Fruit fly (Drosophila melanogaster) whole organism, embryonic: ENCODE results near the gene Reg-2.

Source experiments
- Blimp-1 ChIP-seq: fragments of 200-800 bp; sonication (Bioruptor generic); optimal IDR thresholded peaks from 3 replicates; lab custom pipeline; 2018; ENCODE audit warnings: missing biosample characterization, missing genetic modification characterization, mild to moderate bottlenecking, moderate library complexity, missing genetic modification reagents
- C15 ChIP-seq: fragments of 200-800 bp; sonication (Bioruptor generic); IDR thresholded peaks from 3 replicates; pipeline ENCODE4 v1.3.6; 2022; ENCODE audit warnings: missing biosample characterization, missing genetic modification characterization
- CG1024 ChIP-seq: fragments of 200-800 bp; sonication (Bioruptor generic); IDR thresholded peaks from 2 replicates; pipeline ENCODE4 v1.3.6; 2022; ENCODE audit warnings: missing biosample characterization, missing genetic modification characterization
- CG10267 ChIP-seq: fragments of 200-800 bp; sonication (Bioruptor generic); optimal IDR thresholded peaks from 2 replicates; lab custom pipeline; 2018; ENCODE audit warnings: missing biosample characterization, mild to moderate bottlenecking, missing genetic modification characterization, moderate library complexity
- CG11085 ChIP-seq: fragments of 200-800 bp; sonication (Bioruptor generic); IDR thresholded peaks from 2 replicates; pipeline ENCODE4 v1.3.6; 2022; ENCODE audit warnings: missing biosample characterization, missing genetic modification characterization
- CG11695 ChIP-seq: fragments of 200-800 bp; sonication (Bioruptor generic); IDR thresholded peaks from 3 replicates; pipeline ENCODE4 v1.3.6; 2022; ENCODE audit warnings: missing biosample characterization, missing genetic modification characterization
- CG13287 ChIP-seq: fragments of 200-800 bp; sonication (Bioruptor generic); IDR thresholded peaks from 2 replicates; pipeline ENCODE4 v1.3.6; 2022; ENCODE audit warnings: missing biosample characterization, missing genetic modification characterization; ENCODE audit not compliant: partially characterized antibody
- CG13424 ChIP-seq: fragments of 200-800 bp; sonication (Bioruptor generic); optimal IDR thresholded peaks from 2 replicates; lab custom pipeline; 2019; ENCODE audit warnings: missing biosample characterization, mild to moderate bottlenecking, missing genetic modification characterization, moderate library complexity
- CG1603 ChIP-seq: fragments of 200-800 bp; sonication (Bioruptor generic); optimal IDR thresholded peaks from 2 replicates; lab custom pipeline; 2019; ENCODE audit warnings: missing biosample characterization, mild to moderate bottlenecking, missing genetic modification characterization, moderate library complexity
- CG17568 ChIP-seq: fragments of 200-800 bp; sonication (Bioruptor generic); optimal IDR thresholded peaks from 2 replicates; lab custom pipeline; 2018; ENCODE audit warnings: missing biosample characterization, mild to moderate bottlenecking, missing genetic modification characterization, moderate library complexity
- CG18262 ChIP-seq: fragments of 200-800 bp; optimal IDR thresholded peaks from 3 replicates; lab custom pipeline; 2019; ENCODE audit warnings: missing biosample characterization, mild to moderate bottlenecking, missing genetic modification characterization, moderate library complexity
- CG18619 ChIP-seq: fragments of 200-800 bp; sonication (Bioruptor generic); optimal IDR thresholded peaks from 3 replicates; lab custom pipeline; 2017; ENCODE audit warnings: missing biosample characterization, mild to moderate bottlenecking, missing genetic modification characterization
- CG31441 ChIP-seq: fragments of 200-800 bp; sonication (Bioruptor generic); IDR thresholded peaks from 2 replicates; pipeline ENCODE4 v1.3.6; 2022; ENCODE audit warnings: missing biosample characterization, missing genetic modification characterization
- CG3726 ChIP-seq: fragments of 200-800 bp; sonication (Bioruptor generic); IDR thresholded peaks from 3 replicates; pipeline ENCODE4, ENCODE4 v1.3.6; 2022; ENCODE audit warnings: missing biosample characterization, missing genetic modification characterization
- CG4404 ChIP-seq: fragments of 200-800 bp; sonication (Bioruptor generic); IDR thresholded peaks from 2 replicates; pipeline ENCODE4 v1.3.6; 2022; ENCODE audit warnings: missing biosample characterization, missing genetic modification characterization
- CG8388 ChIP-seq: fragments of 200-800 bp; sonication (Bioruptor generic); optimal IDR thresholded peaks from 2 replicates; lab custom pipeline; 2019; ENCODE audit warnings: missing biosample characterization, mild to moderate bottlenecking, missing genetic modification characterization, moderate library complexity
- CG8765 ChIP-seq: fragments of 200-800 bp; sonication (Bioruptor generic); IDR thresholded peaks from 2 replicates; pipeline ENCODE4 v1.3.6; 2022; ENCODE audit warnings: missing biosample characterization, missing genetic modification characterization
- CG9609 ChIP-seq: fragments of 200-800 bp; sonication (Bioruptor generic); optimal IDR thresholded peaks from 3 replicates; lab custom pipeline; 2016; ENCODE audit warnings: missing biosample characterization, missing genetic modification characterization
- CG9727 ChIP-seq: fragments of 200-800 bp; sonication (Bioruptor generic); optimal IDR thresholded peaks from 3 replicates; lab custom pipeline; 2017; ENCODE audit warnings: missing biosample characterization, mild to moderate bottlenecking, missing genetic modification characterization
- CoRest ChIP-seq: fragments of 200-800 bp; sonication (Bioruptor generic); optimal IDR thresholded peaks from 3 replicates; lab custom pipeline; 2018; ENCODE audit warnings: missing biosample characterization, mild to moderate bottlenecking, missing genetic modification characterization, moderate library complexity
- Doc2 ChIP-seq: fragments of 200-800 bp; sonication (Bioruptor generic); IDR thresholded peaks from 2 replicates; pipeline ENCODE4 v1.3.6; 2022; ENCODE audit warnings: missing biosample characterization, missing genetic modification characterization
- Gug ChIP-seq: fragments of 200-800 bp; sonication (Bioruptor generic); IDR thresholded peaks from 4 replicates; pipeline ENCODE4 v1.3.6; 2022; ENCODE audit warnings: missing biosample characterization, missing genetic modification characterization
- HLH54F ChIP-seq: fragments of 200-800 bp; sonication (Bioruptor generic); optimal IDR thresholded peaks from 3 replicates; lab custom pipeline; 2016; ENCODE audit warnings: missing biosample characterization, missing genetic modification characterization
- NC2α ChIP-seq: fragments of 200-800 bp; sonication (Bioruptor generic); optimal IDR thresholded peaks from 2 replicates; lab custom pipeline; 2016; ENCODE audit warnings: missing biosample characterization, missing genetic modification characterization
- NK7.1 ChIP-seq: fragments of 200-800 bp; sonication (Bioruptor generic); optimal IDR thresholded peaks from 3 replicates; lab custom pipeline; 2016; ENCODE audit warnings: missing biosample characterization, missing genetic modification characterization
- NfI ChIP-seq: fragments of 200-800 bp; sonication (Bioruptor generic); optimal IDR thresholded peaks from 3 replicates; lab custom pipeline; 2018; ENCODE audit warnings: missing biosample characterization, mild to moderate bottlenecking, missing genetic modification characterization, moderate library complexity
- ac ChIP-seq: fragments of 200-800 bp; sonication (Bioruptor generic); optimal IDR thresholded peaks from 3 replicates; lab custom pipeline; 2017; ENCODE audit warnings: missing biosample characterization, mild to moderate bottlenecking, missing genetic modification characterization
- ara ChIP-seq: fragments of 200-800 bp; sonication (Bioruptor generic); IDR thresholded peaks from 2 replicates; pipeline ENCODE4 v1.3.6; 2022; ENCODE audit warnings: missing biosample characterization, missing genetic modification characterization
- bbx ChIP-seq: fragments of 200-800 bp; sonication (Bioruptor generic); IDR thresholded peaks from 2 replicates; pipeline ENCODE4 v1.3.6; 2022; ENCODE audit warnings: missing biosample characterization, missing genetic modification characterization; ENCODE audit not compliant: partially characterized antibody
- cas ChIP-seq: fragments of 200-800 bp; sonication (Bioruptor generic); IDR thresholded peaks from 2 replicates; pipeline ENCODE4 v1.3.6; 2022; ENCODE audit warnings: missing biosample characterization, missing genetic modification characterization
- chif ChIP-seq, 2 experiments: fragments of 200-800 bp; sonication (Bioruptor generic); optimal IDR thresholded peaks; 3 replicates each; lab custom pipeline; 2016; ENCODE audit warnings: missing biosample characterization in 2 of 2, missing genetic modification characterization in 2 of 2
- chn ChIP-seq: fragments of 200-800 bp; sonication (Bioruptor generic); optimal IDR thresholded peaks from 2 replicates; lab custom pipeline; 2016; ENCODE audit warnings: missing biosample characterization, missing genetic modification characterization
- ci ChIP-seq: fragments of 200-800 bp; sonication (Bioruptor generic); IDR thresholded peaks from 3 replicates; pipeline ENCODE4 v1.3.6; 2022; ENCODE audit warnings: missing biosample characterization, missing genetic modification characterization
- crp ChIP-seq, 2 experiments: fragments of 200-800 bp; sonication (Bioruptor generic); optimal IDR thresholded peaks; 2 replicates in 1 of 2; 3 replicates in 1 of 2; lab custom pipeline; 2017; ENCODE audit warnings: missing biosample characterization in 2 of 2, missing genetic modification characterization in 2 of 2, mild to moderate bottlenecking in 1 of 2, moderate library complexity in 1 of 2
- dmrt11E ChIP-seq: fragments of 200-800 bp; sonication (Bioruptor generic); optimal IDR thresholded peaks from 3 replicates; lab custom pipeline; 2018; ENCODE audit warnings: missing biosample characterization, mild to moderate bottlenecking, missing genetic modification characterization, moderate library complexity
- gem ChIP-seq: fragments of 200-800 bp; sonication (Bioruptor generic); optimal IDR thresholded peaks from 2 replicates; lab custom pipeline; 2019; ENCODE audit warnings: missing biosample characterization, mild to moderate bottlenecking, missing genetic modification characterization, moderate library complexity
- knrl ChIP-seq: fragments of 200-800 bp; sonication (Bioruptor generic); IDR thresholded peaks from 3 replicates; pipeline ENCODE4 v1.3.6; 2022; ENCODE audit warnings: missing biosample characterization, missing genetic modification characterization; ENCODE audit not compliant: partially characterized antibody
- lab ChIP-seq: fragments of 200-800 bp; sonication (Bioruptor generic); optimal IDR thresholded peaks from 3 replicates; lab custom pipeline; 2017; ENCODE audit warnings: missing biosample characterization, missing genetic modification characterization, mild to moderate bottlenecking, moderate library complexity, missing genetic modification reagents
- lola ChIP-seq, 3 experiments: fragments of >200 bp in 2 of 3; fragments of 200-800 bp in 1 of 3; sonication (Bioruptor generic) in 1 of 3; optimal IDR thresholded peaks; 2 replicates each; lab custom pipeline; 2017 to 2019; ENCODE audit warnings: missing biosample characterization in 3 of 3, missing genetic modification characterization in 3 of 3, mild to moderate bottlenecking in 1 of 3, moderate library complexity in 1 of 3
- mirr ChIP-seq: fragments of 200-800 bp; sonication (Bioruptor generic); optimal IDR thresholded peaks from 3 replicates; lab custom pipeline; 2018; ENCODE audit warnings: missing biosample characterization, mild to moderate bottlenecking, missing genetic modification characterization
- ranshi ChIP-seq: fragments of 200-800 bp; sonication (Bioruptor generic); IDR thresholded peaks from 2 replicates; pipeline ENCODE4 v1.3.6; 2022; ENCODE audit warnings: missing biosample characterization, missing genetic modification characterization
- ro ChIP-seq: fragments of 200-800 bp; sonication (Bioruptor generic); IDR thresholded peaks from 2 replicates; pipeline ENCODE4 v1.3.6; 2022; ENCODE audit warnings: missing biosample characterization, missing genetic modification characterization
- row ChIP-seq: fragments of 200-800 bp; sonication (Bioruptor generic); IDR thresholded peaks from 3 replicates; pipeline ENCODE4 v1.3.6; 2022; ENCODE audit warnings: missing biosample characterization, missing genetic modification characterization
- schlank ChIP-seq: fragments of 200-800 bp; sonication (Bioruptor generic); optimal IDR thresholded peaks from 2 replicates; lab custom pipeline; 2018; ENCODE audit warnings: missing biosample characterization, mild to moderate bottlenecking, missing genetic modification characterization
- sens-2 ChIP-seq: fragments of 200-800 bp; sonication (Bioruptor generic); IDR thresholded peaks from 2 replicates; pipeline ENCODE4 v1.3.6; 2022; ENCODE audit warnings: missing biosample characterization, missing genetic modification characterization
- stc ChIP-seq: fragments of 200-800 bp; sonication (Bioruptor generic); IDR thresholded peaks from 2 replicates; pipeline ENCODE4 v1.3.6; 2022; ENCODE audit warnings: missing biosample characterization, missing genetic modification characterization
- sug ChIP-seq: fragments of 200-800 bp; optimal IDR thresholded peaks from 2 replicates; lab custom pipeline; 2019; ENCODE audit warnings: missing biosample characterization, mild to moderate bottlenecking, missing genetic modification characterization, moderate library complexity
- tll ChIP-seq, 2 experiments: fragments of 200-800 bp in 1 of 2; fragments of >200 bp in 1 of 2; sonication (Bioruptor generic) in 1 of 2; optimal IDR thresholded peaks; 2 replicates each; lab custom pipeline; 2017 to 2019; ENCODE audit warnings: missing biosample characterization in 2 of 2, missing genetic modification characterization in 2 of 2, mild to moderate bottlenecking in 1 of 2, moderate library complexity in 1 of 2
- ttk ChIP-seq: fragments of 200-800 bp; sonication (Bioruptor generic); IDR thresholded peaks from 2 replicates; pipeline ENCODE4 v2.1.2; 2022; ENCODE audit warnings: missing biosample characterization, missing genetic modification characterization
- zen2 ChIP-seq: fragments of 200-800 bp; sonication (Bioruptor generic); IDR thresholded peaks from 3 replicates; pipeline ENCODE4 v1.3.6; 2022; ENCODE audit warnings: missing biosample characterization, missing genetic modification characterization; ENCODE audit not compliant: partially characterized antibody

Reg-2 gene

DNA sequence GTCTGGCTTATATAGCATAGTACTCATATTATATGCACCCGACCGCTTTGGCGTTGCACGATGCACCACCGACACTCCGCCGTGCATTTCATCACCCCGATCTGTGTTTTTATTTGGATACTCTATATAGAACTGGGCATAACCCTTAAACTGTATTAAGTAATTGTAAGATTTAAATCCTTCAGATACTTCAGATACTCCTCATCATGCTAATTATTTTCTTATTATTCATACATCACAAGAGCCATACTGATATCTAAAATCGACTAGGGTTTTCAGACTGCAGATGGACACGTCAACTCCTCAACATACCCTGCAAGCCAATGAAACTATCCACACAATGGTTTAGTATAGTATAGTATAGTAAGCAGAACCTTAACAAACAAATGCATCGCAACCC is 17.2 kb upstream of the Reg-2 start (continued):
- TF ChIP-seq HLH54F (GFP tag; lab: Kevin White, UChicago) (no peak), CG13287 (GFP tag; lab: Robert Waterston, UW) (no peak), cas (no peak), chn (GFP tag; lab: Kevin White, UChicago) (no peak), CG13424 (tag; lab: Kevin White, UChicago) (no peak), ro (GFP tag; lab: Robert Waterston, UW) (no peak), CG11695 (GFP tag; lab: Robert Waterston, UW) (no peak), Gug (GFP tag; lab: Robert Waterston, UW) (peak; percentile 23; the same call in 2 of the 4 replicates), bbx (no peak), sens-2 (GFP tag; lab: Robert Waterston, UW) (no peak), ranshi (GFP tag; lab: Robert Waterston, UW) (no peak), dmrt11E (peak; percentile 68), NfI (GFP tag; lab: Kevin White, UChicago) (peak; percentile 10), CG10267 (tag; lab: Kevin White, UChicago) (peak; percentile 24), CG11085 (GFP tag; lab: Robert Waterston, UW) (no peak), CG1603 (peak; percentile 64), CG18619 (no peak), CG9609 (GFP tag; lab: Kevin White, UChicago) (no peak), ac (GFP tag; lab: Kevin White, UChicago) (no peak), CG31441 (GFP tag; lab: Robert Waterston, UW) (peak; percentile 17; the same call in 1 of the 2 replicates), NC2α (GFP tag; lab: Kevin White, UChicago) (peak; percentile 3), chif (GFP tag; optimal IDR thresholded peaks at IDR 0.05; lab: Kevin White, UChicago) (peak in 1 of 2 experiments; percentile 28), ara (GFP tag; lab: Robert Waterston, UW) (peak; percentile 70), gem (tag; lab: Kevin White, UChicago) (peak; percentile 47), CG3726 (no peak), Blimp-1 (GFP tag; lab: Kevin White, UChicago) (peak; percentile 46), CG1024 (GFP tag; lab: Robert Waterston, UW) (no peak), NK7.1 (GFP tag; lab: Kevin White, UChicago) (no peak), row (peak; percentile 31; the same call in 2 of the 3 replicates), CG18262 (tag; lab: Kevin White, UChicago) (peak; percentile 71), sug (no peak), zen2 (GFP tag; lab: Robert Waterston, UW) (no peak), ci (GFP tag; lab: Robert Waterston, UW) (peak; percentile 55; the same call in 1 of the 3 replicates), tll (GFP tag; optimal IDR thresholded peaks at IDR 0.05; lab: Kevin White, UChicago) (no peak), crp (GFP tag; optimal IDR thresholded peaks at IDR 0.05; lab: Kevin White, UChicago) (no peak), CoRest (tag; lab: Kevin White, UChicago) (peak; percentile 5), mirr (GFP tag; lab: Kevin White, UChicago) (no peak), knrl (GFP tag; lab: Robert Waterston, UW) (no peak), lab (GFP tag; lab: Kevin White, UChicago) (no peak), ttk (GFP tag; lab: Robert Waterston, UW) (0 out of 2 replicates have a peak, but pooled peaks have one; percentile 20), Doc2 (no peak), CG4404 (GFP tag; lab: Robert Waterston, UW) (peak; percentile 34; the same call in 1 of the 2 replicates), C15 (GFP tag; lab: Robert Waterston, UW) (no peak), CG8388 (peak; percentile 2), CG8765 (GFP tag; lab: Robert Waterston, UW) (no peak), CG17568 (no peak), stc (GFP tag; lab: Robert Waterston, UW) (peak; percentile 31; the same call in 1 of the 2 replicates), schlank (no peak), CG9727 (GFP tag; lab: Kevin White, UChicago) (no peak), lola (GFP tag; optimal IDR thresholded peaks at IDR 0.05; lab: Kevin White, UChicago) (peak in 1 of 3 experiments; percentile 47)
